Worm (Caenorhabditis elegans) whole organism, L3 larva: ENCODE data around the gene B0024.4.
A peak's percentile ranks its signal among the peaks of the same experiment; 100 is the strongest.

ENCODE experiments used
- R02D3.7 ChIP-seq: fragments of 150-350 bp; optimal IDR thresholded peaks from 2 replicates; lab custom pipeline; 2014; ENCODE audit warnings: missing biosample characterization, missing genetic modification characterization
- ceh-28 ChIP-seq: fragments of 150-350 bp; optimal IDR thresholded peaks from 2 replicates; lab custom pipeline; 2014; ENCODE audit warnings: missing biosample characterization, missing genetic modification reagents, missing genetic modification characterization
- ceh-82 ChIP-seq: fragments of 150-350 bp; optimal IDR thresholded peaks from 2 replicates; lab custom pipeline; 2014; ENCODE audit warnings: missing biosample characterization, missing genetic modification characterization
- daf-12 ChIP-seq: fragments of 150-350 bp; optimal IDR thresholded peaks from 2 replicates; lab custom pipeline; 2014; ENCODE audit warnings: missing biosample characterization, missing genetic modification reagents, missing genetic modification characterization
- egl-27 ChIP-seq: sonication (generic microtip); optimal IDR thresholded peaks from 4 replicates; lab custom pipeline; 2017; ENCODE audit warnings: missing biosample characterization, missing genetic modification reagents, missing genetic modification characterization
- elt-1 ChIP-seq: fragments of 150-350 bp; optimal IDR thresholded peaks from 2 replicates; lab custom pipeline; 2014; ENCODE audit warnings: missing biosample characterization, missing genetic modification characterization
- elt-2 ChIP-seq: sonication (generic microtip); optimal IDR thresholded peaks from 2 replicates; lab custom pipeline; 2016; ENCODE audit warnings: missing genetic modification reagents, mild to moderate bottlenecking, missing genetic modification characterization, missing compliant biosample characterization
- eor-1 ChIP-seq, 2 experiments: fragments of 150-350 bp; optimal IDR thresholded peaks; 2 replicates each; lab custom pipeline; 2014 to 2018; ENCODE audit warnings: missing biosample characterization in 2 of 2, missing genetic modification characterization in 2 of 2
- fkh-10 ChIP-seq: sonication (generic microtip); optimal IDR thresholded peaks from 2 replicates; lab custom pipeline; 2017; ENCODE audit warnings: missing biosample characterization, missing genetic modification reagents, missing genetic modification characterization
- fkh-2 ChIP-seq: fragments of 150-350 bp; optimal IDR thresholded peaks from 2 replicates; lab custom pipeline; 2014; ENCODE audit warnings: missing biosample characterization, missing genetic modification reagents, missing genetic modification characterization
- fos-1 ChIP-seq: fragments of 150-350 bp; optimal IDR thresholded peaks from 2 replicates; lab custom pipeline; 2014; ENCODE audit warnings: missing biosample characterization, missing genetic modification characterization
- hmg-11 ChIP-seq: sonication (generic microtip); optimal IDR thresholded peaks from 2 replicates; lab custom pipeline; 2016; ENCODE audit warnings: missing genetic modification characterization, missing compliant biosample characterization
- jun-1 ChIP-seq: fragments of 150-350 bp; optimal IDR thresholded peaks from 2 replicates; lab custom pipeline; 2014; ENCODE audit warnings: missing biosample characterization, missing genetic modification reagents, missing genetic modification characterization
- lin-39 ChIP-seq: fragments of 150-350 bp; optimal IDR thresholded peaks from 2 replicates; lab custom pipeline; 2018; ENCODE audit warnings: missing biosample characterization, missing genetic modification reagents, missing genetic modification characterization
- lsy-12 ChIP-seq: sonication (generic microtip); optimal IDR thresholded peaks from 2 replicates; lab custom pipeline; 2016; ENCODE audit warnings: mild to moderate bottlenecking, missing genetic modification characterization, missing compliant biosample characterization
- mdl-1 ChIP-seq: fragments of 150-350 bp; optimal IDR thresholded peaks from 2 replicates; lab custom pipeline; 2014; ENCODE audit warnings: missing biosample characterization, missing genetic modification characterization
- nfya-1 ChIP-seq: sonication (generic microtip); optimal IDR thresholded peaks from 2 replicates; lab custom pipeline; 2017; ENCODE audit warnings: missing genetic modification characterization, mild to moderate bottlenecking, missing compliant biosample characterization, antibody characterized with exemption, moderate library complexity; ENCODE audit not compliant: insufficient read depth
- nhr-11 ChIP-seq: fragments of 150-350 bp; optimal IDR thresholded peaks from 2 replicates; lab custom pipeline; 2014; ENCODE audit warnings: missing biosample characterization, missing genetic modification characterization
- nhr-12 ChIP-seq: fragments of 150-350 bp; optimal IDR thresholded peaks from 2 replicates; lab custom pipeline; 2014; ENCODE audit warnings: missing biosample characterization, missing genetic modification characterization
- nhr-25 ChIP-seq: sonication (generic microtip); optimal IDR thresholded peaks from 2 replicates; lab custom pipeline; 2017; ENCODE audit warnings: missing biosample characterization, missing genetic modification characterization
- nhr-28 ChIP-seq: fragments of 150-350 bp; optimal IDR thresholded peaks from 2 replicates; lab custom pipeline; 2014; ENCODE audit warnings: missing biosample characterization, missing genetic modification characterization
- nhr-43 ChIP-seq: sonication (generic microtip); optimal IDR thresholded peaks from 2 replicates; lab custom pipeline; 2016; ENCODE audit warnings: mild to moderate bottlenecking, missing genetic modification characterization, missing compliant biosample characterization; ENCODE audit not compliant: poor library complexity, severe bottlenecking
- nhr-67 ChIP-seq: fragments of 150-350 bp; optimal IDR thresholded peaks from 2 replicates; lab custom pipeline; 2014; ENCODE audit warnings: missing biosample characterization, missing genetic modification characterization
- nhr-77 ChIP-seq: fragments of 150-350 bp; optimal IDR thresholded peaks from 2 replicates; lab custom pipeline; 2014; ENCODE audit warnings: missing biosample characterization, missing genetic modification characterization
- pha-4 ChIP-seq: fragments of 150-350 bp; optimal IDR thresholded peaks from 2 replicates; lab custom pipeline; 2014; ENCODE audit warnings: missing biosample characterization, missing genetic modification reagents, missing genetic modification characterization
- pqm-1 ChIP-seq: fragments of 150-350 bp; optimal IDR thresholded peaks from 2 replicates; lab custom pipeline; 2017; ENCODE audit warnings: missing biosample characterization, missing genetic modification characterization, inconsistent platforms
- sea-2 ChIP-seq: fragments of 150-350 bp; sonication (generic microtip); optimal IDR thresholded peaks from 4 replicates; lab custom pipeline; 2014; ENCODE audit warnings: missing biosample characterization, missing genetic modification reagents, missing genetic modification characterization
- skn-1 ChIP-seq: fragments of 150-350 bp; optimal IDR thresholded peaks from 2 replicates; lab custom pipeline; 2014; ENCODE audit warnings: missing biosample characterization, missing genetic modification characterization
- snpc-4 ChIP-seq: fragments of 150-350 bp; optimal IDR thresholded peaks from 2 replicates; lab custom pipeline; 2014; ENCODE audit warnings: missing biosample characterization, missing genetic modification characterization
- unc-39 ChIP-seq: sonication (generic microtip); optimal IDR thresholded peaks from 4 replicates; lab custom pipeline; 2017; ENCODE audit warnings: missing biosample characterization, missing genetic modification characterization
- unc-62 ChIP-seq: fragments of 150-350 bp; sonication (generic microtip); optimal IDR thresholded peaks from 4 replicates; lab custom pipeline; 2014; ENCODE audit warnings: missing biosample characterization, missing genetic modification reagents, missing genetic modification characterization
- zag-1 ChIP-seq: fragments of 150-350 bp; optimal IDR thresholded peaks from 2 replicates; lab custom pipeline; 2014; ENCODE audit warnings: missing biosample characterization, missing genetic modification characterization
- ztf-11 ChIP-seq: fragments of 150-350 bp; optimal IDR thresholded peaks from 2 replicates; lab custom pipeline; 2014; ENCODE audit warnings: missing biosample characterization, missing genetic modification characterization

Gene B0024.4

ce11 chrV:10256050-10256449 lies 41.1 kb upstream of the B0024.4 start, which contains the start of gene nhr-232:
Gene nhr-232 (plus strand): TSS chrV:10256170.
- peak; percentile 81 for TF ChIP-seq elt-2 (tag; lab: Kevin White, UChicago)
- TF ChIP-seq pqm-1: peak; percentile 84
- TF ChIP-seq fkh-2 (tag; lab: Kevin White, UChicago): no peak
- peak; percentile 70 for TF ChIP-seq pha-4 (tag; lab: Kevin White, UChicago)
- peak; percentile 27 for TF ChIP-seq jun-1 (tag; lab: Kevin White, UChicago)
- no peak for TF ChIP-seq nfya-1 (tag; lab: Kevin White, UChicago)
- TF ChIP-seq nhr-25 (tag; lab: Kevin White, UChicago): no peak
- no peak for TF ChIP-seq zag-1

ce11 chrV:10260460-10260859 lies 36.7 kb upstream of the B0024.4 start, which contains the start of gene sri-18:
Gene sri-18 (minus strand): TSS chrV:10260560.
- no peak for TF ChIP-seq fos-1 (tag; lab: Kevin White, UChicago)
- TF ChIP-seq nhr-43: no peak

ce11 chrV:10265019-10265418 lies 32.2 kb upstream of the B0024.4 start:
- TF ChIP-seq egl-27 (tag; lab: Kevin White, UChicago): no peak
- TF ChIP-seq fos-1 (tag; lab: Kevin White, UChicago): no peak
- TF ChIP-seq pha-4 (tag; lab: Kevin White, UChicago): peak; percentile 58

ce11 chrV:10266050-10266449 lies 31.1 kb upstream of the B0024.4 start:
- TF ChIP-seq skn-1 (tag; lab: Kevin White, UChicago) (no peak), jun-1 (tag; lab: Kevin White, UChicago) (no peak)
- TF ChIP-seq, all 47 proteins: peak for 0

ce11 chrV:10270214-10270613 lies 27.0 kb upstream of the B0024.4 start, which contains the start of gene ric-4:
Gene ric-4 (minus strand): TSS chrV:10270314.
- TF ChIP-seq lin-39 (tag; lab: Kevin White, UChicago): no peak
- no peak for TF ChIP-seq ceh-28 (tag; lab: Kevin White, UChicago)
- TF ChIP-seq pqm-1: no peak
- TF ChIP-seq elt-2 (tag; lab: Kevin White, UChicago): no peak
- TF ChIP-seq eor-1 (tag; optimal IDR thresholded peaks at IDR 0.05; lab: Kevin White, UChicago): no peak
- TF ChIP-seq ceh-82: no peak
- TF ChIP-seq nhr-28 (tag; lab: Kevin White, UChicago): no peak
- TF ChIP-seq fkh-2 (tag; lab: Kevin White, UChicago): no peak
- TF ChIP-seq elt-1 (tag; lab: Kevin White, UChicago): no peak
- TF ChIP-seq ztf-11 (tag; lab: Kevin White, UChicago): no peak
- TF ChIP-seq egl-27 (tag; lab: Kevin White, UChicago): no peak
- no peak for TF ChIP-seq R02D3.7 (tag; lab: Kevin White, UChicago)
- TF ChIP-seq daf-12 (tag; lab: Kevin White, UChicago): no peak
- TF ChIP-seq nhr-77: no peak
- TF ChIP-seq nhr-12 (tag; lab: Kevin White, UChicago): no peak
- TF ChIP-seq unc-39: no peak
- no peak for TF ChIP-seq snpc-4 (tag; lab: Kevin White, UChicago)
- TF ChIP-seq jun-1 (tag; lab: Kevin White, UChicago): no peak
- no peak for TF ChIP-seq mdl-1 (tag; lab: Kevin White, UChicago)

- TF ChIP-seq ceh-82: no peak
- peak; percentile 76 for TF ChIP-seq hmg-11 (tag; lab: Kevin White, UChicago)
- peak; percentile 56 for TF ChIP-seq ceh-28 (tag; lab: Kevin White, UChicago)
- TF ChIP-seq nfya-1 (tag; lab: Kevin White, UChicago): peak; percentile 77
- peak; percentile 81 for TF ChIP-seq unc-62
- TF ChIP-seq elt-1 (tag; lab: Kevin White, UChicago): peak; percentile 67
- no peak for TF ChIP-seq nhr-67
- TF ChIP-seq fkh-10 (GFP tag; lab: Kevin White, UChicago): peak; percentile 85
- peak; percentile 46 for TF ChIP-seq nhr-11 (tag; lab: Kevin White, UChicago)
- peak; percentile 55 for TF ChIP-seq snpc-4 (tag; lab: Kevin White, UChicago)
- no peak for TF ChIP-seq lsy-12 (tag; lab: Kevin White, UChicago)
- peak; percentile 64 for TF ChIP-seq sea-2 (GFP tag; lab: Kevin White, UChicago)
Measured at ce11 chrV:10273837-10274236, 23.4 kb upstream of the B0024.4 start.
